Fruit fly (Drosophila melanogaster) whole organism, embryonic: ENCODE data around the gene CG17264.

Experiments used
- Atf6 ChIP-seq: fragments of 200-800 bp; sonication (Bioruptor generic); IDR thresholded peaks from 2 replicates; pipeline ENCODE4 v1.3.6; 2022; ENCODE audit warnings: missing biosample characterization, missing genetic modification characterization
- B-H2 ChIP-seq: fragments of 200-800 bp; sonication (Bioruptor generic); optimal IDR thresholded peaks from 2 replicates; lab custom pipeline; 2018; ENCODE audit warnings: missing biosample characterization, mild to moderate bottlenecking, missing genetic modification characterization
- CG10543 ChIP-seq: fragments of 200-800 bp; sonication (Bioruptor generic); optimal IDR thresholded peaks from 3 replicates; lab custom pipeline; 2017; ENCODE audit warnings: missing biosample characterization, mild to moderate bottlenecking, missing genetic modification characterization, moderate library complexity
- CG12104 ChIP-seq: fragments of 200-800 bp; sonication (Bioruptor generic); optimal IDR thresholded peaks from 3 replicates; lab custom pipeline; 2016; ENCODE audit warnings: missing biosample characterization, missing genetic modification characterization
- CG12659 ChIP-seq: fragments of 200-800 bp; sonication (Bioruptor generic); optimal IDR thresholded peaks from 3 replicates; lab custom pipeline; 2017; ENCODE audit warnings: mild to moderate bottlenecking, missing biosample characterization, missing genetic modification reagents, missing genetic modification characterization
- CG13123 ChIP-seq: fragments of 200-800 bp; sonication (Bioruptor generic); optimal IDR thresholded peaks from 2 replicates; lab custom pipeline; 2016; ENCODE audit warnings: missing biosample characterization, missing genetic modification characterization
- CG15011 ChIP-seq: fragments of 200-800 bp; sonication (Bioruptor generic); optimal IDR thresholded peaks from 3 replicates; lab custom pipeline; 2018; ENCODE audit warnings: missing biosample characterization, mild to moderate bottlenecking, missing genetic modification characterization
- CG15073 ChIP-seq: fragments of 200-800 bp; sonication (Bioruptor generic); optimal IDR thresholded peaks from 2 replicates; lab custom pipeline; 2016; ENCODE audit warnings: missing biosample characterization, missing genetic modification characterization
- CG16779 ChIP-seq: fragments of 200-800 bp; sonication (Bioruptor generic); IDR thresholded peaks from 2 replicates; pipeline ENCODE4 v1.3.6; 2022; ENCODE audit warnings: missing biosample characterization, missing genetic modification characterization
- CG17612 ChIP-seq: fragments of 200-800 bp; sonication (Bioruptor generic); IDR thresholded peaks from 2 replicates; pipeline ENCODE4 v1.3.6; 2022; ENCODE audit warnings: missing biosample characterization, missing genetic modification characterization
- CG17912 ChIP-seq: fragments of 200-800 bp; sonication (Bioruptor generic); optimal IDR thresholded peaks from 2 replicates; lab custom pipeline; 2018; ENCODE audit warnings: missing biosample characterization, mild to moderate bottlenecking, missing genetic modification characterization
- CG31224 ChIP-seq: fragments of 200-800 bp; sonication (Bioruptor generic); IDR thresholded peaks from 2 replicates; pipeline ENCODE4 v1.3.6; 2022; ENCODE audit warnings: missing biosample characterization, missing genetic modification characterization
- CG34376 ChIP-seq: fragments of 200-800 bp; sonication (Bioruptor generic); optimal IDR thresholded peaks from 2 replicates; lab custom pipeline; 2018; ENCODE audit warnings: missing biosample characterization, mild to moderate bottlenecking, missing genetic modification characterization
- CG3726 ChIP-seq: fragments of 200-800 bp; sonication (Bioruptor generic); IDR thresholded peaks from 3 replicates; pipeline ENCODE4, ENCODE4 v1.3.6; 2022; ENCODE audit warnings: missing biosample characterization, missing genetic modification characterization
- CG43689 ChIP-seq: fragments of 200-800 bp; sonication (Bioruptor generic); IDR thresholded peaks from 2 replicates; pipeline ENCODE4 v1.3.6; 2022; ENCODE audit warnings: missing biosample characterization, missing genetic modification characterization
- CG6175 ChIP-seq: fragments of 200-800 bp; sonication (Bioruptor generic); IDR thresholded peaks from 3 replicates; pipeline ENCODE4 v1.3.6; 2022; ENCODE audit warnings: missing biosample characterization, missing genetic modification characterization
- CG7745 ChIP-seq: fragments of 200-800 bp; sonication (Bioruptor generic); optimal IDR thresholded peaks from 2 replicates; lab custom pipeline; 2018; ENCODE audit warnings: missing biosample characterization, mild to moderate bottlenecking, missing genetic modification characterization, moderate library complexity
- CG9215 ChIP-seq: fragments of 200-800 bp; sonication (Bioruptor generic); IDR thresholded peaks from 2 replicates; pipeline ENCODE4 v1.3.6; 2022; ENCODE audit warnings: missing biosample characterization, missing genetic modification characterization
- CG9876 ChIP-seq: fragments of 200-800 bp; sonication (Bioruptor generic); optimal IDR thresholded peaks from 2 replicates; lab custom pipeline; 2016; ENCODE audit warnings: missing biosample characterization, missing genetic modification characterization
- Camta ChIP-seq: fragments of 200-800 bp; sonication (Bioruptor generic); optimal IDR thresholded peaks from 2 replicates; lab custom pipeline; 2016; ENCODE audit warnings: missing biosample characterization, missing genetic modification characterization
- Dip3 ChIP-seq: fragments of 200-800 bp; sonication (Bioruptor generic); optimal IDR thresholded peaks from 3 replicates; lab custom pipeline; 2016; ENCODE audit warnings: missing biosample characterization, missing genetic modification characterization
- Doc2 ChIP-seq: fragments of 200-800 bp; sonication (Bioruptor generic); IDR thresholded peaks from 2 replicates; pipeline ENCODE4 v1.3.6; 2022; ENCODE audit warnings: missing biosample characterization, missing genetic modification characterization
- GATAe ChIP-seq: fragments of 200-800 bp; sonication (Bioruptor generic); conservative IDR thresholded peaks from 2 replicates; pipeline ENCODE4 v1.3.6; 2022; ENCODE audit warnings: missing biosample characterization, missing genetic modification characterization
- H15 ChIP-seq: fragments of 200-800 bp; sonication (Bioruptor generic); IDR thresholded peaks from 3 replicates; pipeline ENCODE4 v1.3.6; 2022; ENCODE audit warnings: missing biosample characterization, missing genetic modification characterization
- Kr ChIP-seq: fragments of 200-800 bp; sonication (Bioruptor generic); optimal IDR thresholded peaks from 2 replicates; lab custom pipeline; 2017; ENCODE audit warnings: missing biosample characterization, mild to moderate bottlenecking, missing genetic modification characterization
- MESR4 ChIP-seq: fragments of 200-800 bp; sonication (Bioruptor generic); optimal IDR thresholded peaks from 2 replicates; lab custom pipeline; 2018; ENCODE audit warnings: missing biosample characterization, mild to moderate bottlenecking, missing genetic modification characterization, moderate library complexity
- Neu2 ChIP-seq: fragments of 200-800 bp; sonication (Bioruptor generic); optimal IDR thresholded peaks from 3 replicates; lab custom pipeline; 2016; ENCODE audit warnings: missing biosample characterization, missing genetic modification characterization, borderline replicate concordance
- Ptx1 ChIP-seq: fragments of 200-800 bp; sonication (Bioruptor generic); IDR thresholded peaks from 2 replicates; pipeline ENCODE4 v1.3.6; 2022; ENCODE audit warnings: missing biosample characterization, missing genetic modification characterization
- Sry-β ChIP-seq: fragments of 200-800 bp; sonication (Bioruptor generic); optimal IDR thresholded peaks from 2 replicates; lab custom pipeline; 2018; ENCODE audit warnings: missing biosample characterization, mild to moderate bottlenecking, missing genetic modification characterization, moderate library complexity
- Xbp1 ChIP-seq: fragments of 200-800 bp; sonication (Bioruptor generic); optimal IDR thresholded peaks from 3 replicates; lab custom pipeline; 2016; ENCODE audit warnings: missing biosample characterization, mild to moderate bottlenecking, missing genetic modification characterization
- amos ChIP-seq: fragments of 200-800 bp; sonication (Bioruptor generic); IDR thresholded peaks from 2 replicates; pipeline ENCODE4 v1.3.6; 2022; ENCODE audit warnings: missing biosample characterization, missing genetic modification characterization; ENCODE audit not compliant: partially characterized antibody
- chif ChIP-seq, 2 experiments: fragments of 200-800 bp; sonication (Bioruptor generic); optimal IDR thresholded peaks; 3 replicates each; lab custom pipeline; 2016; ENCODE audit warnings: missing biosample characterization in 2 of 2, missing genetic modification characterization in 2 of 2
- da ChIP-seq: fragments of 200-800 bp; sonication (Bioruptor generic); optimal IDR thresholded peaks from 2 replicates; lab custom pipeline; 2016; ENCODE audit warnings: missing biosample characterization, missing genetic modification characterization
- dmrt11E ChIP-seq: fragments of 200-800 bp; sonication (Bioruptor generic); optimal IDR thresholded peaks from 3 replicates; lab custom pipeline; 2018; ENCODE audit warnings: missing biosample characterization, mild to moderate bottlenecking, missing genetic modification characterization, moderate library complexity
- esg ChIP-seq: fragments of 200-800 bp; sonication (Bioruptor generic); conservative IDR thresholded peaks from 2 replicates; pipeline ENCODE4 v1.3.6; 2022; ENCODE audit warnings: missing biosample characterization, missing genetic modification characterization
- eyg ChIP-seq: fragments of 200-800 bp; sonication (Bioruptor generic); optimal IDR thresholded peaks from 3 replicates; lab custom pipeline; 2016; ENCODE audit warnings: missing biosample characterization, missing genetic modification characterization
- gce ChIP-seq: fragments of 200-800 bp; sonication (Bioruptor generic); IDR thresholded peaks from 3 replicates; pipeline ENCODE4 v1.3.6; 2022; ENCODE audit warnings: missing biosample characterization, missing genetic modification characterization
- grau ChIP-seq: fragments of 200-800 bp; optimal IDR thresholded peaks from 3 replicates; lab custom pipeline; 2019; ENCODE audit warnings: missing biosample characterization, mild to moderate bottlenecking, missing genetic modification characterization, moderate library complexity
- h ChIP-seq: fragments of >200 bp; optimal IDR thresholded peaks from 2 replicates; lab custom pipeline; 2017
- inv ChIP-seq: fragments of 200-800 bp; sonication (Bioruptor generic); IDR thresholded peaks from 2 replicates; pipeline ENCODE4 v1.3.6; 2022; ENCODE audit warnings: missing biosample characterization, missing genetic modification characterization; ENCODE audit not compliant: partially characterized antibody
- jigr1 ChIP-seq: fragments of 200-800 bp; sonication (Bioruptor generic); IDR thresholded peaks from 3 replicates; pipeline ENCODE4 v1.3.6; 2022; ENCODE audit warnings: missing biosample characterization, missing genetic modification characterization
- lab ChIP-seq: fragments of 200-800 bp; sonication (Bioruptor generic); optimal IDR thresholded peaks from 3 replicates; lab custom pipeline; 2017; ENCODE audit warnings: missing biosample characterization, missing genetic modification characterization, mild to moderate bottlenecking, moderate library complexity, missing genetic modification reagents
- peb ChIP-seq: fragments of 200-800 bp; sonication (Bioruptor generic); IDR thresholded peaks from 2 replicates; pipeline ENCODE4 v1.3.6; 2022; ENCODE audit warnings: missing biosample characterization, missing genetic modification characterization
- so ChIP-seq: fragments of 200-800 bp; sonication (Bioruptor generic); IDR thresholded peaks from 3 replicates; pipeline ENCODE4 v1.3.6; 2022; ENCODE audit warnings: missing biosample characterization, missing genetic modification characterization
- tgo ChIP-seq: fragments of 200-800 bp; sonication (Bioruptor generic); IDR thresholded peaks from 3 replicates; pipeline ENCODE4 v1.3.6; 2022; ENCODE audit warnings: missing biosample characterization, missing genetic modification characterization
- trem ChIP-seq: fragments of 200-800 bp; optimal IDR thresholded peaks from 3 replicates; lab custom pipeline; 2019; ENCODE audit warnings: missing biosample characterization, mild to moderate bottlenecking, missing genetic modification characterization, moderate library complexity
- ttk ChIP-seq: fragments of 200-800 bp; sonication (Bioruptor generic); IDR thresholded peaks from 2 replicates; pipeline ENCODE4 v2.1.2; 2022; ENCODE audit warnings: missing biosample characterization, missing genetic modification characterization
- unpg ChIP-seq: fragments of 200-800 bp; sonication (Bioruptor generic); optimal IDR thresholded peaks from 3 replicates; lab custom pipeline; 2018; ENCODE audit warnings: missing biosample characterization, mild to moderate bottlenecking, missing genetic modification characterization, moderate library complexity
- usp ChIP-seq: fragments of >200 bp; optimal IDR thresholded peaks from 2 replicates; lab custom pipeline; 2017; ENCODE audit warnings: missing biosample characterization, missing genetic modification characterization
- vfl ChIP-seq: fragments of 200-800 bp; sonication (Bioruptor generic); optimal IDR thresholded peaks from 2 replicates; lab custom pipeline; 2016; ENCODE audit warnings: missing biosample characterization, missing genetic modification characterization
- vvl ChIP-seq: fragments of 200-800 bp; sonication (Bioruptor generic); IDR thresholded peaks from 2 replicates; pipeline ENCODE4 v1.3.6; 2022; ENCODE audit warnings: missing biosample characterization, missing genetic modification characterization

CG17264 gene

dm6 chr2L:2972439-2972936, 45.8 kb upstream of the CG17264 start, which contains the start of the genes Rrp1 and gammaTub23C (continued):
- TF ChIP-seq CG7745 (no peak), lab (peak; percentile 89), CG43689 (GFP tag; lab: Robert Waterston, UW) (0 out of 2 replicates have a peak, but pooled peaks have one; percentile 21), amos (GFP tag; lab: Robert Waterston, UW) (peak; percentile 15; the same call in 1 of the 2 replicates), CG16779 (GFP tag; lab: Robert Waterston, UW) (no peak), Atf6 (GFP tag; lab: Robert Waterston, UW) (peak; percentile 80), CG6175 (GFP tag; lab: Robert Waterston, UW) (0 out of 3 replicates have a peak, but pooled peaks have one; percentile 33), Dip3 (GFP tag; lab: Kevin White, UChicago) (peak; percentile 81), peb (GFP tag; lab: Robert Waterston, UW) (peak; percentile 82), CG3726 (peak; percentile 74; the same call in 2 of the 3 replicates), Camta (peak; percentile 67), inv (GFP tag; lab: Robert Waterston, UW) (no peak), CG9876 (GFP tag; lab: Kevin White, UChicago) (peak; percentile 62), Xbp1 (peak; percentile 93), CG13123 (GFP tag; lab: Kevin White, UChicago) (peak; percentile 53), H15 (GFP tag; lab: Robert Waterston, UW) (peak; percentile 74; the same call in 2 of the 3 replicates), B-H2 (GFP tag; lab: Kevin White, UChicago) (peak; percentile 83), CG10543 (GFP tag; lab: Kevin White, UChicago) (peak; percentile 89), h (lab: Kevin White, UChicago) (no peak), jigr1 (GFP tag; lab: Robert Waterston, UW) (peak; percentile 84), MESR4 (GFP tag; lab: Kevin White, UChicago) (peak; percentile 2), Neu2 (no peak), CG15011 (GFP tag; lab: Kevin White, UChicago) (peak; percentile 87), dmrt11E (tag; lab: Kevin White, UChicago) (peak; percentile 90), CG12104 (GFP tag; lab: Kevin White, UChicago) (peak; percentile 93), gce (0 out of 3 replicates have a peak, but pooled peaks have one; percentile 36), unpg (GFP tag; lab: Kevin White, UChicago) (peak; percentile 82), ttk (GFP tag; lab: Robert Waterston, UW) (peak; percentile 80), esg (peak; percentile 81), tgo (GFP tag; lab: Robert Waterston, UW) (peak; percentile 86), CG9215 (GFP tag; lab: Robert Waterston, UW) (peak; percentile 89), CG31224 (GFP tag; lab: Robert Waterston, UW) (peak; percentile 77), so (GFP tag; lab: Robert Waterston, UW) (peak; percentile 59; the same call in 1 of the 3 replicates), vfl (GFP tag; lab: Kevin White, UChicago) (peak; percentile 80), Doc2 (GFP tag; lab: Robert Waterston, UW) (peak; percentile 77; the same call in 1 of the 2 replicates), CG34376 (GFP tag; lab: Kevin White, UChicago) (peak; percentile 81), Sry-β (GFP tag; lab: Kevin White, UChicago) (peak; percentile 61), eyg (GFP tag; lab: Kevin White, UChicago) (peak; percentile 35), usp (no peak), trem (tag; lab: Kevin White, UChicago) (peak; percentile 90), grau (peak; percentile 91), Kr (GFP tag; lab: Kevin White, UChicago) (no peak), CG17912 (peak; percentile 37), CG17612 (GFP tag; lab: Robert Waterston, UW) (peak; percentile 25; the same call in 1 of the 2 replicates), da (GFP tag; lab: Kevin White, UChicago) (no peak), Ptx1 (GFP tag; lab: Robert Waterston, UW) (peak; percentile 92), GATAe (GFP tag; lab: Robert Waterston, UW) (peak; percentile 50; the same call in 1 of the 2 replicates), CG15073 (GFP tag; lab: Kevin White, UChicago) (peak; percentile 67), vvl (GFP tag; lab: Robert Waterston, UW) (peak; percentile 83; the same call in 1 of the 2 replicates), CG12659 (GFP tag; lab: Kevin White, UChicago) (peak; percentile 95), chif (GFP tag; optimal IDR thresholded peaks at IDR 0.05; lab: Kevin White, UChicago) (peak; percentile 48 to 81)
